Fruit fly (Drosophila melanogaster) whole organism: ENCODE results near the gene ncm.

Experiments used
- CG8478 ChIP-seq: fragments of >200 bp; optimal IDR thresholded peaks from 2 replicates; lab custom pipeline; 2018; ENCODE audit warnings: inconsistent platforms
- pan ChIP-seq: fragments of >200 bp; optimal IDR thresholded peaks from 2 replicates; lab custom pipeline; 2017
- psq ChIP-seq: fragments of >200 bp; optimal IDR thresholded peaks from 2 replicates; lab custom pipeline; 2017

- TF ChIP-seq psq (lab: Kevin White, UChicago) (no peak), CG8478 (lab: Kevin White, UChicago) (no peak), pan (lab: Kevin White, UChicago) (peak; percentile 37)
Observed at dm6 chr2L:18469544-18470109, 20.9 kb upstream of the ncm start.
